Worm (Caenorhabditis elegans): Measurements from ENCODE around the gene moc-3.

DNA sequence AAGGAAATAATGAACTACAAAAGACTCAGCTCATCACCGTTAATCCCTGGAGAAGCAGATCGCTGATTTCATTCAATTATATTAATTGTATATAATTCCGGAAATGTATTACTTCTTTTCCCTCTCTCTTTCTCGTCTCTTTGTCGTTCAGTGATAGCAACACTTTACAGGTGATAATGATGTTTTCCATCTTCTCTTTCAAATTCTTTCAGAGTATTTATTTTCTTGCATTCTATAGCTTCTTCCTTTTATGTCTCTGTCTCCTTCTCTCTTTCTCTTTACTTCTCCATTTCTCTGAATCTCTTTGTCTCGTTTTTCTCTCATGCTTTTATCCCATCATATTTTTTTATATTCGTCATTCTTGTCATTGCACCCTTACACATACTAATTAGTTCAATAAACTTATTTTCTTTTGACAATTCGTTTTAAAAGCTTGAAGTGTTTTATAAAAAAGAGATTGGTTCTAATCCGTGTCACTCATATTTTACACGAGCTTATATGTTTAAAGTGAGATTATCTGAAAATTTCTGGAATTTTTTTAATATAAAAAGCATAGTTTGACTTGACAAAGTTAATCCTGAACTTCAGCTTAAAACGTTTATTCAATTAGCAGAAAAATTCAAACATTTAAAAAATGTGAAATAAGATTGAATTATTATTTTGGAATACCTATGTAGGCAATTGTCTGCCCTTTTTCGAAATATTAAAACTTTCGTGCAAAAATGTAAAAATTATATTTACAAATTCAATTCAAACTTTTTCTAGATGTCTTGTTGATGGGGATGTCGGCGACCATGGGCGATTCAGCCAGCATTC lies 12.6 kb downstream of the moc-3 start, which contains the start of gene pmk-2:
- TF ChIP-seq nhr-25 (tag; optimal IDR thresholded peaks at IDR 0.05) (no peak), unc-62 (GFP tag; optimal IDR thresholded peaks at IDR 0.05) (no peak), mdl-1 (tag; optimal IDR thresholded peaks at IDR 0.05) (no peak), unc-39 (tag; optimal IDR thresholded peaks at IDR 0.05) (no peak), nhr-77 (tag; optimal IDR thresholded peaks at IDR 0.05) (no peak), fkh-10 (GFP tag; optimal IDR thresholded peaks at IDR 0.05) (no peak), aly-2 (tag; optimal IDR thresholded peaks at IDR 0.05) (no peak)
